Fruit fly (Drosophila melanogaster) whole organism, embryonic: ENCODE data around the gene CG14721.

Experiments
- CG30431 ChIP-seq: fragments of 200-800 bp; sonication (Bioruptor generic); optimal IDR thresholded peaks from 2 replicates; lab custom pipeline; 2017; ENCODE audit warnings: missing biosample characterization, missing genetic modification characterization
- CG3407 ChIP-seq: fragments of 200-800 bp; sonication (Bioruptor generic); optimal IDR thresholded peaks from 2 replicates; lab custom pipeline; 2018; ENCODE audit warnings: missing biosample characterization, mild to moderate bottlenecking, missing genetic modification characterization
- CG9609 ChIP-seq: fragments of 200-800 bp; sonication (Bioruptor generic); optimal IDR thresholded peaks from 3 replicates; lab custom pipeline; 2016; ENCODE audit warnings: missing biosample characterization, missing genetic modification characterization
- Hr51 ChIP-seq, 2 experiments: fragments of 200-800 bp; sonication (Bioruptor generic); optimal IDR thresholded peaks; 2 replicates in 1 of 2; 3 replicates in 1 of 2; lab custom pipeline; 2016 to 2018; ENCODE audit warnings: missing biosample characterization in 2 of 2, missing genetic modification characterization in 2 of 2, mild to moderate bottlenecking in 1 of 2, moderate library complexity in 1 of 2
- Mad ChIP-seq: fragments of 200-800 bp; sonication (Bioruptor generic); optimal IDR thresholded peaks from 2 replicates; lab custom pipeline; 2016; ENCODE audit warnings: missing biosample characterization, missing genetic modification characterization
- knrl ChIP-seq: fragments of 200-800 bp; sonication (Bioruptor generic); IDR thresholded peaks from 3 replicates; pipeline ENCODE4 v1.3.6; 2022; ENCODE audit warnings: missing biosample characterization, missing genetic modification characterization; ENCODE audit not compliant: partially characterized antibody
- pan ChIP-seq, 4 experiments: fragments of >200 bp in 3 of 4; fragments of 200-800 bp in 1 of 4; sonication (Bioruptor generic) in 1 of 4; optimal IDR thresholded peaks in 3 of 4; IDR thresholded peaks in 1 of 4; 2 replicates each; pipeline versions ENCODE4 v1.3.6 to Lab custom; 2017 to 2022; ENCODE audit warnings: missing biosample characterization in 2 of 4, missing genetic modification characterization in 2 of 4, mixed read lengths in 1 of 4
- slp2 ChIP-seq: fragments of 200-800 bp; sonication (Bioruptor generic); optimal IDR thresholded peaks from 2 replicates; lab custom pipeline; 2016; ENCODE audit warnings: missing biosample characterization, missing genetic modification characterization
- zfh1 ChIP-seq: fragments of 200-800 bp; sonication (Bioruptor generic); IDR thresholded peaks from 3 replicates; pipeline ENCODE4 v1.3.6; 2022; ENCODE audit warnings: missing biosample characterization, missing genetic modification characterization

DNA sequence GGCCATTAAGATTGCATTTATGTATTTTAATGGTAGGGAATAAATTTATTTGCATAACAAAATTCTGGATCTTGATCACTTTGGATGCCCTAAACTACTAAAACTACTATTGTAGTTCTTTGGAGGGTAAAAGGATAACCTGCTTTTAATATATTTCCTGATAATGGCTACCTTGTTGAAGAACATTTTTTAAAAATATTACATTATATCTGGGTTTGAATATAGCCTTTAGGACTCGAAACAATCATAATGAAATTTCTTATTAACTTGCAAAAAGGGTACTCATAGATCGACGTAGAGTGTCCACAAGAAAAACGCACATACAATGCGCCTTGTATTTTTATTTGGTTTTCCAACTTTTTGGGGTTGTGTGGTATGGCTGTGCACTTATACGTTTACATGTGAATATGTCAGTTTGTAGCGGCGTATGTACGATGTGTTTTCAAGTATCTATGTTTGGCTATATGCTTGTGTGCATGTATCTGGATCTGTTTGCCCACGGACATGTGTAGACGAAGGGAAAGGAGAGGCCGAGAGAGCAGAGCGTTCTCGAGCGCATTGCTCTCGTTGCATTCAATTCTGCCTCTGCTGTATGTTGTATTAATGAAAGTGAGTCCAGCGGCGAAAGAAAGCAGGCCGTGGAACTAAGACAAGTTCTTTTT lies 44.2 kb downstream of the CG14721 start:
- TF ChIP-seq Hr51 (GFP tag; optimal IDR thresholded peaks at IDR 0.05; lab: Kevin White, UChicago) = peak in 1 of 2 experiments; percentile 57
- TF ChIP-seq slp2 (GFP tag; lab: Kevin White, UChicago) = peak; percentile 58
- peak; percentile 56 for TF ChIP-seq Mad (GFP tag; lab: Kevin White, UChicago)
- peak; percentile 71 for TF ChIP-seq CG3407
- peak; percentile 86 for TF ChIP-seq CG30431 (GFP tag; lab: Kevin White, UChicago)
- TF ChIP-seq pan (optimal IDR thresholded peaks at IDR 0.05; lab: Kevin White, UChicago) = no peak
- TF ChIP-seq pan (GFP tag; optimal IDR thresholded peaks at IDR 0.05 in 1 of 2, IDR thresholded peaks at IDR 0.05 in 1 of 2) = peak in 1 of 2 experiments; percentile 50
- TF ChIP-seq CG9609 (GFP tag; lab: Kevin White, UChicago) = peak; percentile 20
- TF ChIP-seq knrl = no peak
- peak; percentile 76 for TF ChIP-seq zfh1 (GFP tag; lab: Robert Waterston, UW)
